Fruit fly (Drosophila melanogaster): ENCODE data around the gene Sry-beta.

Gene Sry-beta

DNA sequence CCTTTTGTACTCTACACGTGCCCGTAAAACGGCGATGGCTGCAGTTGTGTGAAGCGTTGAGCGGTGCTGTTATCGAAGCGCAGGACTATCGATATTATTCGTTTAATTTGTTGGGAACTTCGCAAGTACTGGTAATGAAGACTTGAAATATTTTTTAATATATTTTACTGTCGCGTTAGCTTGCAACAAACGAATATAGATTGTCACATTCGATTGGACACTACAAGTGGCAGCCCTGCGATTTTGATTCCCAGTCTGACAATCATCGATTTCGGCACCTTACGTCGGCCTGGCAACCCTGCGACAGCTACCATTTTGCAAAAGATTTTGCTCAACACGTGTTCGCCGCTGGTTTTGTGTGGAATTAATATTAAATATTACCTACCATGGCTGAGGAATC is 34.9 kb upstream of the Sry-beta start, which contains the start of the genes Nlp and Nph (continued):
- TF ChIP-seq chinmo (GFP tag; IDR thresholded peaks at IDR 0.05; ENCODE audit: partially characterized antibody) = peak; percentile 74; the same call in 1 of the 4 replicates
- peak; percentile 89 for TF ChIP-seq Med (GFP tag)
- peak; percentile 69 for TF ChIP-seq CG2129 (GFP tag; IDR thresholded peaks at IDR 0.05; ENCODE audit: partially characterized antibody)
- no peak for TF ChIP-seq H2.0 (GFP tag; IDR thresholded peaks at IDR 0.05)
- TF ChIP-seq CG3281 (GFP tag; optimal IDR thresholded peaks at IDR 0.05) = peak; percentile 39
- peak; percentile 78 for TF ChIP-seq nerfin-2 (GFP tag; IDR thresholded peaks at IDR 0.05; ENCODE audit: partially characterized antibody)
- TF ChIP-seq HHEX (GFP tag; optimal IDR thresholded peaks at IDR 0.05) = no peak
- no peak for TF ChIP-seq chm (GFP tag; IDR thresholded peaks at IDR 0.05)
- no peak for TF ChIP-seq GATAe (GFP tag; conservative IDR thresholded peaks at IDR 0.05)
- peak; percentile 7 for TF ChIP-seq CG7786 (GFP tag; optimal IDR thresholded peaks at IDR 0.05)
- TF ChIP-seq stwl (tag; optimal IDR thresholded peaks at IDR 0.05) = peak; percentile 90
- TF ChIP-seq tin (GFP tag; optimal IDR thresholded peaks at IDR 0.05) = peak; percentile 43
- peak; percentile 67 for TF ChIP-seq nmo (GFP tag; optimal IDR thresholded peaks at IDR 0.05)
- peak; percentile 0 for TF ChIP-seq CG17359 (tag; optimal IDR thresholded peaks at IDR 0.05)
- no peak for TF ChIP-seq CG4360 (GFP tag; IDR thresholded peaks at IDR 0.05)
- TF ChIP-seq seq (GFP tag; IDR thresholded peaks at IDR 0.05) = no peak
- peak; percentile 85 for TF ChIP-seq CG15514 (GFP tag; optimal IDR thresholded peaks at IDR 0.05)
- peak; percentile 77 for TF ChIP-seq CG6791 (GFP tag; IDR thresholded peaks at IDR 0.05; ENCODE audit: partially characterized antibody)
- TF ChIP-seq CG10366 (GFP tag; IDR thresholded peaks at IDR 0.05) = no peak
- no peak for TF ChIP-seq Ptx1 (GFP tag; IDR thresholded peaks at IDR 0.05)
- TF ChIP-seq CG3847 (GFP tag; IDR thresholded peaks at IDR 0.05) = 0 out of 2 replicates have a peak, but pooled peaks have one; percentile 53
- TF ChIP-seq Max (GFP tag; optimal IDR thresholded peaks at IDR 0.05) = peak; percentile 87
- no peak for TF ChIP-seq danr (GFP tag; IDR thresholded peaks at IDR 0.05)
- peak; percentile 86 for TF ChIP-seq CG16813 (GFP tag; IDR thresholded peaks at IDR 0.05; ENCODE audit: partially characterized antibody)
- no peak for TF ChIP-seq HLHmδ (GFP tag; optimal IDR thresholded peaks at IDR 0.05)
- TF ChIP-seq Mrtf (GFP tag; IDR thresholded peaks at IDR 0.05) = no peak
- peak; percentile 42 for TF ChIP-seq CG12391 (tag; optimal IDR thresholded peaks at IDR 0.05)
- TF ChIP-seq unc-4 (GFP tag; IDR thresholded peaks at IDR 0.05; ENCODE audit: partially characterized antibody) = peak; percentile 90
- TF ChIP-seq Dp (GFP tag; optimal IDR thresholded peaks at IDR 0.05) = peak; percentile 34
- TF ChIP-seq twi (tag; optimal IDR thresholded peaks at IDR 0.05) = peak; percentile 41
- TF ChIP-seq NK7.1 (GFP tag; optimal IDR thresholded peaks at IDR 0.05) = no peak
- TF ChIP-seq ind (GFP tag; optimal IDR thresholded peaks at IDR 0.05) = peak; percentile 13
- peak; percentile 63 for TF ChIP-seq CG10267 (tag; optimal IDR thresholded peaks at IDR 0.05)
- peak; percentile 89 for TF ChIP-seq dm (GFP tag; optimal IDR thresholded peaks at IDR 0.05)
- TF ChIP-seq CG3726 (GFP tag; IDR thresholded peaks at IDR 0.05) = no peak
- peak in 1 of 2 experiments; percentile 19 for TF ChIP-seq bsh (GFP tag; optimal IDR thresholded peaks at IDR 0.05)
- TF ChIP-seq pb (GFP tag; optimal IDR thresholded peaks at IDR 0.05) = no peak
- TF ChIP-seq phol (tag; optimal IDR thresholded peaks at IDR 0.05) = peak; percentile 92
- no peak for TF ChIP-seq da (GFP tag; optimal IDR thresholded peaks at IDR 0.05)
- peak; percentile 45 for TF ChIP-seq CG2120 (GFP tag; optimal IDR thresholded peaks at IDR 0.05)
- peak; percentile 30 for TF ChIP-seq CG18011 (GFP tag; optimal IDR thresholded peaks at IDR 0.05)
- TF ChIP-seq wor (GFP tag; IDR thresholded peaks at IDR 0.05) = no peak
- TF ChIP-seq CG13624 (GFP tag; optimal IDR thresholded peaks at IDR 0.05) = peak; percentile 28
- TF ChIP-seq kay (GFP tag; optimal IDR thresholded peaks at IDR 0.05) = no peak
- TF ChIP-seq B-H2 (GFP tag; optimal IDR thresholded peaks at IDR 0.05) = peak; percentile 29
- 0 out of 2 replicates have a peak, but pooled peaks have one; percentile 7 for TF ChIP-seq Adf1 (GFP tag; IDR thresholded peaks at IDR 0.05)
- no peak for TF ChIP-seq CG14965 (GFP tag; optimal IDR thresholded peaks at IDR 0.05; ENCODE audit: borderline replicate concordance)
- TF ChIP-seq inv (GFP tag; IDR thresholded peaks at IDR 0.05; ENCODE audit: partially characterized antibody) = peak; percentile 70
- no peak for TF ChIP-seq hkb (optimal IDR thresholded peaks at IDR 0.05)
- TF ChIP-seq hkb (GFP tag; IDR thresholded peaks at IDR 0.05) = peak; percentile 48; the same call in 1 of the 2 replicates

Data from whole organism, embryonic.